Worm (Caenorhabditis elegans) whole organism, L1 larva: ENCODE measurements around the gene ard-1.
A peak's percentile ranks its signal among the peaks of the same experiment; 100 is the strongest.

Experiments used
- C04F5.9 ChIP-seq: sonication (generic microtip); optimal IDR thresholded peaks from 2 replicates; lab custom pipeline; 2016; ENCODE audit warnings: missing genetic modification characterization, missing compliant biosample characterization
- Y116A8C.19 ChIP-seq: sonication (generic microtip); optimal IDR thresholded peaks from 2 replicates; lab custom pipeline; 2016; ENCODE audit warnings: missing compliant biosample characterization, missing genetic modification characterization, borderline replicate concordance
- aha-1 ChIP-seq: fragments of 150-350 bp; optimal IDR thresholded peaks from 2 replicates; lab custom pipeline; 2014; ENCODE audit warnings: missing biosample characterization, missing genetic modification characterization
- ama-1 ChIP-seq: fragments of 150-350 bp; optimal IDR thresholded peaks from 2 replicates; lab custom pipeline; 2014
- blmp-1 ChIP-seq: fragments of 150-350 bp; optimal IDR thresholded peaks from 2 replicates; lab custom pipeline; 2014; ENCODE audit warnings: missing biosample characterization, missing genetic modification characterization
- ceh-88 ChIP-seq: fragments of 200-800 bp; sonication (Bioruptor generic); IDR thresholded peaks from 2 replicates; pipeline ENCODE4 v1.3.6; 2022; ENCODE audit warnings: missing genetic modification characterization, missing compliant biosample characterization
- dsc-1 ChIP-seq: sonication (generic microtip); optimal IDR thresholded peaks from 2 replicates; lab custom pipeline; 2016; ENCODE audit warnings: mild to moderate bottlenecking, missing genetic modification characterization, missing compliant biosample characterization
- efl-1 ChIP-seq, 4 experiments: fragments of 150-350 bp; optimal IDR thresholded peaks in 3 of 4; peaks in 1 of 4; 1 replicate in 1 of 4; 2 replicates in 3 of 4; lab custom pipeline; 2014; ENCODE audit warnings: missing biosample characterization in 2 of 4, missing genetic modification characterization in 2 of 4, missing genetic modification reagents in 2 of 4
- elt-2 ChIP-seq: sonication (generic microtip); optimal IDR thresholded peaks from 2 replicates; lab custom pipeline; 2016; ENCODE audit warnings: missing genetic modification characterization, mild to moderate bottlenecking, inconsistent platforms, missing compliant biosample characterization, missing genetic modification reagents
- elt-3 ChIP-seq, 6 experiments: fragments of 150-350 bp in 1 of 6; sonication (generic microtip); optimal IDR thresholded peaks; 2 replicates each; lab custom pipeline; 2017 to 2018; ENCODE audit warnings: missing biosample characterization in 6 of 6, missing genetic modification characterization in 6 of 6, inconsistent platforms in 1 of 6
- ets-5 ChIP-seq: fragments of 200-800 bp; sonication (Bioruptor generic); IDR thresholded peaks from 2 replicates; pipeline ENCODE4 v1.3.6; 2022; ENCODE audit warnings: missing genetic modification characterization, missing compliant biosample characterization
- fkh-8 ChIP-seq: sonication (generic microtip); optimal IDR thresholded peaks from 2 replicates; lab custom pipeline; 2016; ENCODE audit warnings: mild to moderate bottlenecking, missing genetic modification characterization, missing compliant biosample characterization
- fos-1 ChIP-seq: fragments of 150-350 bp; optimal IDR thresholded peaks from 2 replicates; lab custom pipeline; 2014; ENCODE audit warnings: missing biosample characterization, missing genetic modification characterization
- hlh-17 ChIP-seq: fragments of 200-800 bp; sonication (Bioruptor generic); optimal IDR thresholded peaks from 2 replicates; lab custom pipeline; 2018; ENCODE audit warnings: missing genetic modification characterization, mild to moderate bottlenecking, missing compliant biosample characterization, moderate library complexity, borderline replicate concordance
- hlh-4 ChIP-seq: sonication (generic microtip); optimal IDR thresholded peaks from 2 replicates; lab custom pipeline; 2016; ENCODE audit warnings: mild to moderate bottlenecking, missing genetic modification characterization, missing compliant biosample characterization
- hpl-2 ChIP-seq: fragments of 150-350 bp; optimal IDR thresholded peaks from 2 replicates; lab custom pipeline; 2014; ENCODE audit warnings: missing biosample characterization, missing genetic modification reagents, missing genetic modification characterization
- irx-1 ChIP-seq: sonication (generic microtip); optimal IDR thresholded peaks from 2 replicates; lab custom pipeline; 2016; ENCODE audit warnings: missing genetic modification characterization, missing compliant biosample characterization
- isw-1 ChIP-seq: fragments of 200-800 bp; sonication (Bioruptor generic); IDR thresholded peaks from 2 replicates; pipeline ENCODE4 v1.3.6; 2022; ENCODE audit warnings: missing genetic modification characterization, missing compliant biosample characterization
- jun-1 ChIP-seq: fragments of 150-350 bp; optimal IDR thresholded peaks from 2 replicates; lab custom pipeline; 2014; ENCODE audit warnings: missing biosample characterization, missing genetic modification reagents, missing genetic modification characterization
- lin-13 ChIP-seq: fragments of 150-350 bp; optimal IDR thresholded peaks from 2 replicates; lab custom pipeline; 2014; ENCODE audit warnings: missing biosample characterization, missing genetic modification reagents, missing genetic modification characterization
- lin-14 ChIP-seq: fragments of 200-800 bp; sonication (Bioruptor generic); optimal IDR thresholded peaks from 2 replicates; lab custom pipeline; 2018; ENCODE audit warnings: mild to moderate bottlenecking, missing genetic modification characterization, moderate library complexity, missing compliant biosample characterization
- lin-39 ChIP-seq: fragments of 150-350 bp; optimal IDR thresholded peaks from 2 replicates; lab custom pipeline; 2014; ENCODE audit warnings: missing biosample characterization, missing genetic modification reagents, missing genetic modification characterization
- lir-3 ChIP-seq: sonication (generic microtip); optimal IDR thresholded peaks from 2 replicates; lab custom pipeline; 2016; ENCODE audit warnings: mild to moderate bottlenecking, missing genetic modification characterization, moderate library complexity, missing compliant biosample characterization; ENCODE audit not compliant: poor library complexity
- lsy-2 ChIP-seq, 2 experiments: fragments of 150-350 bp; optimal IDR thresholded peaks; 2 replicates each; lab custom pipeline; 2014; ENCODE audit warnings: missing biosample characterization in 2 of 2, missing genetic modification characterization in 2 of 2
- mdl-1 ChIP-seq, 2 experiments: fragments of 150-350 bp; optimal IDR thresholded peaks; 2 replicates each; lab custom pipeline; 2014 to 2017; ENCODE audit warnings: missing biosample characterization in 2 of 2, missing genetic modification characterization in 2 of 2, inconsistent platforms in 1 of 2
- mef-2 ChIP-seq: fragments of 150-350 bp; optimal IDR thresholded peaks from 2 replicates; lab custom pipeline; 2014; ENCODE audit warnings: missing biosample characterization, missing genetic modification characterization
- nhr-11 ChIP-seq: fragments of 150-350 bp; optimal IDR thresholded peaks from 2 replicates; lab custom pipeline; 2014; ENCODE audit warnings: missing biosample characterization, missing genetic modification characterization
- nhr-12 ChIP-seq: sonication (generic microtip); optimal IDR thresholded peaks from 2 replicates; lab custom pipeline; 2017; ENCODE audit warnings: missing biosample characterization, missing genetic modification characterization
- nhr-237 ChIP-seq: fragments of 150-350 bp; optimal IDR thresholded peaks from 2 replicates; lab custom pipeline; 2014; ENCODE audit warnings: missing biosample characterization, missing genetic modification characterization
- nhr-28 ChIP-seq: fragments of 150-350 bp; optimal IDR thresholded peaks from 2 replicates; lab custom pipeline; 2014; ENCODE audit warnings: missing biosample characterization, missing genetic modification characterization
- nhr-47 ChIP-seq: sonication (generic microtip); optimal IDR thresholded peaks from 2 replicates; lab custom pipeline; 2016; ENCODE audit warnings: mild to moderate bottlenecking, missing genetic modification characterization, moderate library complexity, missing compliant biosample characterization
- nhr-71 ChIP-seq: sonication (generic microtip); optimal IDR thresholded peaks from 2 replicates; lab custom pipeline; 2016; ENCODE audit warnings: mild to moderate bottlenecking, missing genetic modification characterization, moderate library complexity, missing compliant biosample characterization
- nhr-84 ChIP-seq: sonication (generic microtip); optimal IDR thresholded peaks from 2 replicates; lab custom pipeline; 2017; ENCODE audit warnings: missing biosample characterization, missing genetic modification characterization
- nhr-85 ChIP-seq: sonication (generic microtip); peaks from one replicate; lab custom pipeline; 2016; ENCODE audit warnings: missing genetic modification characterization, inconsistent platforms, missing compliant biosample characterization
- nhr-90 ChIP-seq: sonication (generic microtip); optimal IDR thresholded peaks from 2 replicates; lab custom pipeline; 2016; ENCODE audit warnings: mild to moderate bottlenecking, missing genetic modification characterization, missing compliant biosample characterization; ENCODE audit not compliant: poor library complexity
- pax-3 ChIP-seq: fragments of 200-800 bp; sonication (Bioruptor generic); optimal IDR thresholded peaks from 2 replicates; lab custom pipeline; 2018; ENCODE audit warnings: mild to moderate bottlenecking, missing genetic modification characterization, moderate library complexity, missing compliant biosample characterization
- pqm-1 ChIP-seq: sonication (generic microtip); optimal IDR thresholded peaks from 3 replicates; lab custom pipeline; 2017; ENCODE audit warnings: missing biosample characterization, missing genetic modification characterization
- rnt-1 ChIP-seq: sonication (generic microtip); optimal IDR thresholded peaks from 2 replicates; lab custom pipeline; 2016; ENCODE audit warnings: mild to moderate bottlenecking, missing genetic modification characterization, moderate library complexity, missing compliant biosample characterization
- skn-1 ChIP-seq: fragments of 150-350 bp; optimal IDR thresholded peaks from 2 replicates; lab custom pipeline; 2014; ENCODE audit warnings: missing biosample characterization, missing genetic modification characterization
- snpc-4 ChIP-seq: fragments of 150-350 bp; optimal IDR thresholded peaks from 2 replicates; lab custom pipeline; 2014; ENCODE audit warnings: missing biosample characterization, missing genetic modification characterization
- snu-23 ChIP-seq: sonication (generic microtip); optimal IDR thresholded peaks from 2 replicates; lab custom pipeline; 2016; ENCODE audit warnings: missing genetic modification characterization, missing compliant biosample characterization
- sox-4 ChIP-seq: sonication (generic microtip); optimal IDR thresholded peaks from 2 replicates; lab custom pipeline; 2016; ENCODE audit warnings: missing genetic modification characterization, missing compliant biosample characterization
- sptf-1 ChIP-seq: fragments of 150-350 bp; optimal IDR thresholded peaks from 2 replicates; lab custom pipeline; 2014; ENCODE audit warnings: missing biosample characterization, missing genetic modification characterization
- swsn-7 ChIP-seq: sonication (generic microtip); optimal IDR thresholded peaks from 2 replicates; lab custom pipeline; 2016; ENCODE audit warnings: missing genetic modification characterization, missing compliant biosample characterization
- tbx-2 ChIP-seq: sonication (generic microtip); optimal IDR thresholded peaks from 2 replicates; lab custom pipeline; 2016; ENCODE audit warnings: missing genetic modification characterization, missing compliant biosample characterization
- unc-130 ChIP-seq: fragments of 150-350 bp; optimal IDR thresholded peaks from 2 replicates; lab custom pipeline; 2017; ENCODE audit warnings: missing biosample characterization, missing genetic modification characterization, inconsistent platforms
- unc-62 ChIP-seq: fragments of 150-350 bp; optimal IDR thresholded peaks from 2 replicates; lab custom pipeline; 2014; ENCODE audit warnings: missing biosample characterization, missing genetic modification reagents, missing genetic modification characterization
- unc-86 ChIP-seq: sonication (generic microtip); optimal IDR thresholded peaks from 2 replicates; lab custom pipeline; 2016; ENCODE audit warnings: missing genetic modification characterization, missing compliant biosample characterization
- vab-15 ChIP-seq: sonication (generic microtip); optimal IDR thresholded peaks from 2 replicates; lab custom pipeline; 2017; ENCODE audit warnings: missing genotype, mild to moderate bottlenecking, missing genetic modification characterization, missing compliant biosample characterization
- xbp-1 ChIP-seq: sonication (generic microtip); optimal IDR thresholded peaks from 2 replicates; lab custom pipeline; 2016; ENCODE audit warnings: missing genetic modification characterization, missing compliant biosample characterization
- ztf-11 ChIP-seq, 2 experiments: sonication (generic microtip); optimal IDR thresholded peaks; 2 replicates each; lab custom pipeline; 2016 to 2017; ENCODE audit warnings: missing genetic modification characterization in 2 of 2, missing biosample characterization in 1 of 2, missing compliant biosample characterization in 1 of 2

The ard-1 gene

ce11 chrIV:11110995-11111619, 20.0 kb upstream of the ard-1 start, which contains the start of gene rps-5 (continued):
- TF ChIP-seq xbp-1 (tag; lab: Kevin White, UChicago), result peak; percentile 89
- peak; percentile 70 for TF ChIP-seq nhr-47
- no peak for TF ChIP-seq nhr-237
- TF ChIP-seq hlh-4 (tag; lab: Kevin White, UChicago), result no peak
- peak; percentile 79 to 89 for TF ChIP-seq efl-1 (optimal IDR thresholded peaks at IDR 0.05; lab: Kevin White, UChicago)
- peak; percentile 84 to 99 for TF ChIP-seq efl-1 (GFP tag; optimal IDR thresholded peaks at IDR 0.05 in 1 of 2; lab: Kevin White, UChicago)
- peak; percentile 20 for TF ChIP-seq irx-1 (tag; lab: Kevin White, UChicago)
- TF ChIP-seq tbx-2, result peak; percentile 59
- TF ChIP-seq lsy-2 (tag; optimal IDR thresholded peaks at IDR 0.05; lab: Kevin White, UChicago), result peak; percentile 80 to 92
- TF ChIP-seq jun-1 (tag; lab: Kevin White, UChicago), result peak; percentile 43
- no peak for TF ChIP-seq hpl-2 (GFP tag; lab: Kevin White, UChicago)
- peak; percentile 54 for TF ChIP-seq blmp-1 (tag; lab: Kevin White, UChicago)
- no peak for TF ChIP-seq vab-15 (tag; lab: Kevin White, UChicago)
- peak; percentile 52 for TF ChIP-seq fos-1 (tag; lab: Kevin White, UChicago)
- TF ChIP-seq nhr-28 (tag; lab: Kevin White, UChicago), result no peak
- TF ChIP-seq lin-13 (GFP tag; lab: Kevin White, UChicago), result peak; percentile 3
- TF ChIP-seq C04F5.9 (tag; lab: Kevin White, UChicago), result no peak
- no peak for TF ChIP-seq nhr-84 (tag; lab: Kevin White, UChicago)
- TF ChIP-seq elt-2 (tag; lab: Kevin White, UChicago), result peak; percentile 12
- TF ChIP-seq lin-39, result no peak
- TF ChIP-seq nhr-11 (tag; lab: Kevin White, UChicago), result no peak
- no peak for TF ChIP-seq pax-3
- peak; percentile 63 for TF ChIP-seq rnt-1 (tag; lab: Kevin White, UChicago)

- no peak for TF ChIP-seq hpl-2 (GFP tag; lab: Kevin White, UChicago)
- no peak for TF ChIP-seq dsc-1
- no peak for TF ChIP-seq Y116A8C.19 (tag; lab: Kevin White, UChicago)
- no peak for TF ChIP-seq elt-3 (tag; optimal IDR thresholded peaks at IDR 0.05; lab: Kevin White, UChicago)
- no peak for TF ChIP-seq isw-1 (GFP tag; lab: Robert Waterston, UW)
- no peak for TF ChIP-seq sox-4 (tag; lab: Kevin White, UChicago)
- TF ChIP-seq blmp-1 (tag; lab: Kevin White, UChicago), result no peak
- no peak for TF ChIP-seq sptf-1
- no peak for TF ChIP-seq ets-5
- TF ChIP-seq rnt-1 (tag; lab: Kevin White, UChicago), result peak; percentile 62
- no peak for TF ChIP-seq ztf-11 (tag; optimal IDR thresholded peaks at IDR 0.05; lab: Kevin White, UChicago)
- no peak for TF ChIP-seq unc-62 (GFP tag; lab: Kevin White, UChicago)
- no peak for TF ChIP-seq snpc-4 (tag; lab: Kevin White, UChicago)
- no peak for TF ChIP-seq efl-1 (optimal IDR thresholded peaks at IDR 0.05; lab: Kevin White, UChicago)
- no peak for TF ChIP-seq efl-1 (GFP tag; optimal IDR thresholded peaks at IDR 0.05 in 1 of 2; lab: Kevin White, UChicago)
- TF ChIP-seq mdl-1 (tag; optimal IDR thresholded peaks at IDR 0.05; lab: Kevin White, UChicago), result no peak
- TF ChIP-seq skn-1 (tag; lab: Kevin White, UChicago), result no peak
- TF ChIP-seq unc-86 (tag; lab: Kevin White, UChicago), result no peak
- TF ChIP-seq aha-1 (tag; lab: Kevin White, UChicago), result no peak
- TF ChIP-seq nhr-12, result no peak
- peak; percentile 46 for TF ChIP-seq lin-14
- no peak for TF ChIP-seq ama-1 (lab: Kevin White, UChicago)
- TF ChIP-seq mef-2 (tag; lab: Kevin White, UChicago), result no peak
- TF ChIP-seq ceh-88 (GFP tag; lab: Robert Waterston, UW), result no peak
- TF ChIP-seq nhr-71, result peak; percentile 47
- peak; percentile 55 for TF ChIP-seq unc-130 (tag; lab: Kevin White, UChicago)
- no peak for TF ChIP-seq lir-3 (tag; lab: Kevin White, UChicago)
- TF ChIP-seq nhr-85 (tag; lab: Kevin White, UChicago), result no peak
- TF ChIP-seq lsy-2 (tag; optimal IDR thresholded peaks at IDR 0.05; lab: Kevin White, UChicago), result peak in 1 of 2 experiments; percentile 42
- no peak for TF ChIP-seq hlh-17 (GFP tag; lab: Kevin White, UChicago)
- TF ChIP-seq pqm-1 (tag; lab: Kevin White, UChicago), result no peak
- TF ChIP-seq swsn-7 (tag; lab: Kevin White, UChicago), result no peak
- no peak for TF ChIP-seq nhr-47
- TF ChIP-seq snu-23 (GFP tag; lab: Kevin White, UChicago), result peak; percentile 17
- TF ChIP-seq xbp-1 (tag; lab: Kevin White, UChicago), result peak; percentile 51
- TF ChIP-seq fkh-8, result no peak
- TF ChIP-seq nhr-90 (tag; lab: Kevin White, UChicago), result no peak
Measured at ce11 chrIV:11111898-11112297, 19.2 kb upstream of the ard-1 start.
